Worm (Caenorhabditis elegans) whole organism, L3 larva: ENCODE data around the gene C39B5.5.

Source experiments
- ama-1 ChIP-seq: fragments of 150-350 bp; optimal IDR thresholded peaks from 2 replicates; lab custom pipeline; 2018
- ceh-82 ChIP-seq: fragments of 150-350 bp; optimal IDR thresholded peaks from 2 replicates; lab custom pipeline; 2014; ENCODE audit warnings: missing biosample characterization, missing genetic modification characterization
- ceh-9 ChIP-seq: sonication (generic microtip); optimal IDR thresholded peaks from 2 replicates; lab custom pipeline; 2018; ENCODE audit warnings: missing biosample characterization, missing genetic modification characterization
- daf-12 ChIP-seq: fragments of 150-350 bp; optimal IDR thresholded peaks from 2 replicates; lab custom pipeline; 2014; ENCODE audit warnings: missing biosample characterization, missing genetic modification reagents, missing genetic modification characterization
- egl-27 ChIP-seq: sonication (generic microtip); optimal IDR thresholded peaks from 4 replicates; lab custom pipeline; 2017; ENCODE audit warnings: missing biosample characterization, missing genetic modification reagents, missing genetic modification characterization
- elt-1 ChIP-seq: fragments of 150-350 bp; optimal IDR thresholded peaks from 2 replicates; lab custom pipeline; 2014; ENCODE audit warnings: missing biosample characterization, missing genetic modification characterization
- fos-1 ChIP-seq: fragments of 150-350 bp; optimal IDR thresholded peaks from 2 replicates; lab custom pipeline; 2014; ENCODE audit warnings: missing biosample characterization, missing genetic modification characterization
- lin-15B ChIP-seq: fragments of 150-350 bp; optimal IDR thresholded peaks from 2 replicates; lab custom pipeline; 2014; ENCODE audit warnings: missing biosample characterization, missing genetic modification characterization
- mdl-1 ChIP-seq: fragments of 150-350 bp; optimal IDR thresholded peaks from 2 replicates; lab custom pipeline; 2014; ENCODE audit warnings: missing biosample characterization, missing genetic modification characterization
- nfya-1 ChIP-seq: sonication (generic microtip); optimal IDR thresholded peaks from 2 replicates; lab custom pipeline; 2017; ENCODE audit warnings: missing genetic modification characterization, mild to moderate bottlenecking, missing compliant biosample characterization, antibody characterized with exemption, moderate library complexity; ENCODE audit not compliant: insufficient read depth
- nhr-11 ChIP-seq: fragments of 150-350 bp; optimal IDR thresholded peaks from 2 replicates; lab custom pipeline; 2014; ENCODE audit warnings: missing biosample characterization, missing genetic modification characterization
- nhr-237 ChIP-seq: fragments of 150-350 bp; optimal IDR thresholded peaks from 2 replicates; lab custom pipeline; 2014; ENCODE audit warnings: missing biosample characterization, missing genetic modification characterization
- nhr-28 ChIP-seq: fragments of 150-350 bp; optimal IDR thresholded peaks from 2 replicates; lab custom pipeline; 2014; ENCODE audit warnings: missing biosample characterization, missing genetic modification characterization
- nhr-76 ChIP-seq: fragments of 150-350 bp; sonication (generic microtip); optimal IDR thresholded peaks from 5 replicates; lab custom pipeline; 2014; ENCODE audit warnings: missing biosample characterization, missing genetic modification characterization
- pqm-1 ChIP-seq: fragments of 150-350 bp; optimal IDR thresholded peaks from 2 replicates; lab custom pipeline; 2017; ENCODE audit warnings: missing biosample characterization, missing genetic modification characterization, inconsistent platforms
- sea-2 ChIP-seq: fragments of 150-350 bp; sonication (generic microtip); optimal IDR thresholded peaks from 4 replicates; lab custom pipeline; 2014; ENCODE audit warnings: missing biosample characterization, missing genetic modification reagents, missing genetic modification characterization
- skn-1 ChIP-seq: fragments of 150-350 bp; optimal IDR thresholded peaks from 2 replicates; lab custom pipeline; 2014; ENCODE audit warnings: missing biosample characterization, missing genetic modification characterization
- tbx-2 ChIP-seq: sonication (generic microtip); optimal IDR thresholded peaks from 2 replicates; lab custom pipeline; 2016; ENCODE audit warnings: mild to moderate bottlenecking, missing genetic modification characterization, missing compliant biosample characterization
- ztf-11 ChIP-seq: fragments of 150-350 bp; optimal IDR thresholded peaks from 2 replicates; lab custom pipeline; 2014; ENCODE audit warnings: missing biosample characterization, missing genetic modification characterization
- ztf-4 ChIP-seq: fragments of 150-350 bp; optimal IDR thresholded peaks from 2 replicates; lab custom pipeline; 2014; ENCODE audit warnings: missing biosample characterization, missing genetic modification characterization

The C39B5.5 gene

DNA sequence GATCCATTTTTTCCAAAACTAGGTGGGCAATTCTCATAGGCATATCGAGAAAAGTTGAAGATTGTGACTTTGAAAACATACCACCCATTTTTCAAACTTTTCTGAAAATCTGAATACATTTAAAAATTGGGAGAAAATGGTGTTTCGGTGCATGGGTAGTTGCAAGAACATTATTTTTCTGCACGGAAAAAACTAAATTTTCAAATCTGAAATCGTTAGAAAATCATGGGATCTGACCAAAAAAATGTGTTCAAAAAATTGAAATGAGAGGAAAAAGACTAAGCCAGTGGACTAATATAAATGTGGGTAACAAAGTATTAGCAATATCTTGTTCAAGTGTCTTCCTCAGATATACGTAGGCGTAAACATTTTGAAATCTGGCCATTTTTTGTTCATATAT, 50.9 kb downstream of the C39B5.5 start, which contains the start of gene fbxa-43:
TSS of gene fbxa-43 (minus strand) at position 101 of the 400 bp plus-strand sequence.
- TF ChIP-seq ceh-82 (tag; lab: Kevin White, UChicago) (no peak), nhr-76 (tag; lab: Kevin White, UChicago) (no peak), ztf-4 (no peak), nhr-11 (tag; lab: Kevin White, UChicago) (no peak), nhr-237 (no peak), ceh-9 (tag; lab: Kevin White, UChicago) (no peak), nfya-1 (tag; lab: Kevin White, UChicago) (no peak), tbx-2 (tag; lab: Kevin White, UChicago) (no peak)

- TF ChIP-seq elt-1 (tag; lab: Kevin White, UChicago) (no peak), sea-2 (no peak), fos-1 (no peak), egl-27 (no peak), mdl-1 (tag; lab: Kevin White, UChicago) (no peak), ztf-11 (no peak), tbx-2 (tag; lab: Kevin White, UChicago) (no peak), daf-12 (tag; lab: Kevin White, UChicago) (no peak), pqm-1 (tag; lab: Kevin White, UChicago) (no peak), skn-1 (tag; lab: Kevin White, UChicago) (no peak), lin-15B (tag; lab: Kevin White, UChicago) (no peak), nhr-28 (tag; lab: Kevin White, UChicago) (no peak), nhr-76 (tag; lab: Kevin White, UChicago) (no peak), ama-1 (lab: Kevin White, UChicago) (no peak)
These were observed 51.4 kb downstream of the C39B5.5 start for ce11 chrIII:2259329-2259728.
